Worm (Caenorhabditis elegans) whole organism, dauer: ENCODE results near the gene F25E5.8.

ENCODE experiments used
- unc-62 ChIP-seq: sonication (generic microtip); optimal IDR thresholded peaks from 2 replicates; lab custom pipeline; 2017; ENCODE audit warnings: missing biosample characterization, missing genetic modification reagents, missing genetic modification characterization

The F25E5.8 gene

DNA sequence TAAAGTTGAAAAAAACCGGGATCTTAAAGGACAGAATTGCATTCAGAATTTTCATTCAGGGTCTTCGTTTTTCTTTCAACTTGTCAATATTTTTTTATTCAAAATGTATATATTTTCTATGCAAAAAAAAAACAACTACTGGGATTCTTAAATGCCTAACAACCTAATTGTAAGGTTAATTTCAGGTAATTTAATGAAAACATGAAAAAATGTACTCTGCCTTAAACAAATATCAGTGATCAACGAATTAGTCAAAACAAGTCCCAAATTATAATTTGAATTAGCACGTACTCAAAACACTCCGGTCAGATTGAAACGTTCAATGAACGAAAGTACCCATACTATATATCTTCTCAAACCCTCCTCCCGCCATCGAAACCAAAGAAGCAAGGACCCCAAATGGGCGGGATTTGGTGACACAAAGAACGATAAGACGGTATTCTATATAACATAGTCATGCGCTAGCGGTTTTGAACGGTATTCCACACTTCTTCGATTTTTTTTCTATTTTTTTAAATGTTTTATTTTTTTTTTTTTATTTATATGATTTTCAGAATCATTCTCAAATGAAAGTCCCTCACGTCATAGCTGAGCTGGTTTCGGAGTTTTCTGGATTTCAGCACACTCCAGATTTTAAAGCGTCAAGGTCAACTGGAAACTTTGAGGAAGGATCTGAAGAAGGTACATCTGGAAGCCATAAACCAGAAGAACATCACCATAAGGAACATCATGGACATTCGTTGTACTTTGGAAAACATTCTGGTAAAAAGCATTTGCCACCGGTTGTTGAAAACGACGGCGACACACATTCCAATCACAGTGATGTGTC is at the start of gene F25E5.8, which contains the start of gene ddo-2:
TSS of gene F25E5.8 (plus strand) at position 555 of the 829 bp plus-strand sequence.
TSS of gene ddo-2 (minus strand) at position 330 of the 829 bp plus-strand sequence.
- TF ChIP-seq unc-62 (GFP tag; lab: Kevin White, UChicago) = no peak

ce11 chrV:7386052-7386573 is 49.6 kb upstream of the F25E5.8 start, which contains the start of gene srp-6:
Gene srp-6 (minus strand): TSS chrV:7386102.
- no peak for TF ChIP-seq unc-62 (GFP tag; lab: Kevin White, UChicago)

- TF ChIP-seq unc-62 (GFP tag; lab: Kevin White, UChicago) = no peak
Observed at ce11 chrV:7387755-7388154, 48.0 kb upstream of the F25E5.8 start, which contains the start of gene C02H6.3. Gene C02H6.3 (minus strand): TSS chrV:7387855.

ce11 chrV:7389771-7390170 is 46.0 kb upstream of the F25E5.8 start, which contains the start of gene C02H6.1:
Gene C02H6.1 (minus strand): TSS chrV:7389871.
- TF ChIP-seq unc-62 (GFP tag; lab: Kevin White, UChicago) = no peak

- no peak for TF ChIP-seq unc-62 (GFP tag; lab: Kevin White, UChicago)
Observed at ce11 chrV:7391933-7392332, 43.8 kb upstream of the F25E5.8 start, which contains the start of gene fbxa-105. Gene fbxa-105 (minus strand): TSS chrV:7392029.

- TF ChIP-seq unc-62 (GFP tag; lab: Kevin White, UChicago) = no peak
Observed at ce11 chrV:7395359-7395758, 40.4 kb upstream of the F25E5.8 start, which contains the start of gene srx-9. Gene srx-9 (minus strand): TSS chrV:7395459.

- no peak for TF ChIP-seq unc-62 (GFP tag; lab: Kevin White, UChicago)
Observed at ce11 chrV:7399202-7399601, 36.5 kb upstream of the F25E5.8 start, which contains the start of gene gst-41. Gene gst-41 (minus strand): TSS chrV:7399302.

ce11 chrV:7400095-7400494 is 35.6 kb upstream of the F25E5.8 start, which contains the start of gene cnc-9:
Gene cnc-9 (minus strand): TSS chrV:7400195.
- no peak for TF ChIP-seq unc-62 (GFP tag; lab: Kevin White, UChicago)

DNA sequence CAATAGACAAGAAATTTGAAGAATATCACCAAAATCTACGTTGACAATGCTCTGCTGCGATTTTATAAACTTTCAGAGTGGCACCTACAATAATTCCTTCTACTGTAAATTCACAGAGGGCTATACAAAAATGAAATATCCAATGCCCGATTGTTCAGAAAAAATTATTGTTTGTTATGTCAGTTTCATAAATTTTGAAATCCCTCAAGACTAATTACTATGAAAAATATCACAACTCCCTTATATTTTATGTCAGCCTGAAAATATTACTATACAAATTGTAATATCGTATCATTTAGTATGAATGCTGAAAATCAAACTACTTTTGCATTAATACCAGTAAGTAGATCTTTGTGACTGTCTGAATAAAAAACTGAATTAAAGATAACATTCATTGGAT is 35.1 kb upstream of the F25E5.8 start, which contains the start of gene srx-60:
TSS of gene srx-60 (plus strand) at position 301 of the 400 bp plus-strand sequence.
- no peak for TF ChIP-seq unc-62 (GFP tag; lab: Kevin White, UChicago)

DNA sequence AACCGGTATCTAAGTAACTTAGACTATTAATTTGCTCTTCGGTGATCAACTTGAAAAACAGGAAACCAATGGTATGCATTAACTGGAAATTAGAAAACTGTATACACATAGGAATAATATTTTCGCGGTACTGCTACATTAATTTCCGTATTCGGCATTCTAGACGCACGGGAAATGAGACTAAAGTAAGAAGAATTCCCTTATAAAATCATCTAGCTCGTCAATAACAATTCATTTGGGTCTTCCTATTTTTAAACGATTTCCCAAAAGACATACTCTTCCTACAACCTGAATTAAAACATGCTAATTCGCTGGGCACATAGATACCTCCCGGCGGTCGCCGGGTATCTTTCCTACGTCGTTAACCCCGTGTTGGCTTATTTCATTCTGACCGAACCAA is 33.4 kb upstream of the F25E5.8 start, which contains the start of gene srj-13:
TSS of gene srj-13 (plus strand) at position 301 of the 400 bp plus-strand sequence.
- no peak for TF ChIP-seq unc-62 (GFP tag; lab: Kevin White, UChicago)

DNA sequence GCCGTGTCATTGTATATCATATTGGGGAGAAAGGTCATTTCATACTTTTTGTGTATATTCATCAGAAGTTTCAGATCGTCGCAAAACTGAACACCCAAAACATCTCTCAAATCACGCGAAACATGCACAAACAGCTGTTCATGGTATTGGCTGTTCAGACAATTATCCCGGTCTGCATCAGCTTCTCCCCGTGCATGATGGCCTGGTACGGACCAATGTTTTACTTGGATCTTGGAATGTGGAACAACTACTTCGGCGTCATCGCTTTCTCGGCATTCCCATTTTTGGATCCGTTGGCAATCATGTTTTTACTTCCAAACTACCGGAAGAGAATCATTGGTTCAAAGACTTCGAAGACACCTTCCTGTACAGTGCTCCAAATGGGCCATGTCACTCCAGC is 32.2 kb upstream of the F25E5.8 start:
- TF ChIP-seq unc-62 (GFP tag; lab: Kevin White, UChicago) = no peak

- TF ChIP-seq unc-62 (GFP tag; lab: Kevin White, UChicago) = no peak
Observed at ce11 chrV:7408520-7408919, 27.2 kb upstream of the F25E5.8 start, which contains the start of gene srt-6. Gene srt-6 (minus strand): TSS chrV:7408814.

DNA sequence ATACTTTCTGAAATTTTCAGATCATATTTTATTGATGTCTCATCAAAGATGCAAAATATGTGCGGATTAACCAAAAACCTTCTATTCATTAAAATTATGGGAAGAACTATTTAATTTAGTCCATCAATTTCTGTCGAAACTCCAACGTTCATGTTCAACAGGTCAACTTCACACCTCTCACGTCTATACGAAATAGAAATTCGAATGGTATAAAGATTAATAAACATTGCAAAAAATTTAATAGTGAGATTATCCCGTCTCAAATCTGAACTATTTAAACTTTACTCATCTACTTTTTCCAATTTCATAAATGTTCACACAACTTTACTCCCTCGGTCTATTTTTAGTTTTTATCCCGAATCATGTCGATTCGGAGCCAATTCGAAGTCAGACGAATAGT is 26.1 kb upstream of the F25E5.8 start, which contains the start of gene R13D7.2:
TSS of gene R13D7.2 (plus strand) at position 301 of the 400 bp plus-strand sequence.
- no peak for TF ChIP-seq unc-62 (GFP tag; lab: Kevin White, UChicago)

DNA sequence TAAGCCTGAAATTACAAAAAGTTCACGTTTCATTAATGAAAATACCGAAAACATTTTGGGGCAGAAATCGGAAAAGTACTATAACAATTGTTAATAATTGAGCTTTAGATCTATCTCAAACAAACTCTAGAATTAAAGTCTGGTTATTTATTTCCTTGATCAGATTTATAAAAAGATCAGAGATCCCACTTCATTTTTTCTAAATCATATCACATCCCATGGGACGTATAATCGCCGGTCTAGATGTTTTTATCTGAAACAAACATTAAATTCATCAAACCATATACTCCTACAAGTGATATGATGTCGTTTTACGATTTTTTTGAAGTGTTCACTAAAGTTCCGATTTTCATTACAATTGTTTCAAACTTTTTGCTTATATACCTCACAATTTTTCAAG is 24.0 kb upstream of the F25E5.8 start, which contains the start of gene str-41:
TSS of gene str-41 (plus strand) at position 301 of the 400 bp plus-strand sequence.
- TF ChIP-seq unc-62 (GFP tag; lab: Kevin White, UChicago) = no peak

DNA sequence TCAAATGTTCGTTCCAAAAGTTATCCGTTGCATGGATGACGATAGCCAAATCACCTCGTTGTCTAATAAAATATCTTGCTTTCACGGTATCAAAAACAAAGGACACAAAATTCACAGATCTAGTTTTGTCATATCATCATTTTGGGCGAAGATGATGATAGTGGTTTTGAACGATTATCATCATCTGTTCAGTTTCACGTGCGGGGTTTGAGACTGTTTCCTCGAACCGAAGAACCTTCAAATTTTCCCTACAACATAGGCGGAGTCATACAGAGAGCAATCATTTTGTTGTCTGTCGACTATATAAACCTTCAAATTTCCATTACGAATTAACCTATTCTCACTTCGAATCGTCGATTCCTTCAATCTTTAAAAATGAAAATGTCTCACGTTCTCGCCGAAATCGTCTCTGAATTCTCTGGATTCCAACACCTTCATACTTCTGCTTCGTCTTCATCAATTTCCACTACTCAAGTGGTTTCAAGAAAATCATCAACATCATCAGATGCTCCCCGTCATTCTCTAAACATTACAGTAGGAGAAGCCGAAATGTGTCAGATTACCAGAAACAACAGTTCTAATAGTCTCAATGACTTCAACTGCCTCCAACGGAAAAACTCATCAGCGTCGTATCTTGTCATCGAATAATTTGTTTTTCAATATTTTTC is 22.5 kb upstream of the F25E5.8 start, which contains the start of gene F18E3.11:
TSS of gene F18E3.11 (plus strand) at position 376 of the 668 bp plus-strand sequence.
- no peak for TF ChIP-seq unc-62 (GFP tag; lab: Kevin White, UChicago)
